Fruit fly (Drosophila melanogaster): Measurements from ENCODE around the gene CG8611.

CG8611 gene

DNA sequence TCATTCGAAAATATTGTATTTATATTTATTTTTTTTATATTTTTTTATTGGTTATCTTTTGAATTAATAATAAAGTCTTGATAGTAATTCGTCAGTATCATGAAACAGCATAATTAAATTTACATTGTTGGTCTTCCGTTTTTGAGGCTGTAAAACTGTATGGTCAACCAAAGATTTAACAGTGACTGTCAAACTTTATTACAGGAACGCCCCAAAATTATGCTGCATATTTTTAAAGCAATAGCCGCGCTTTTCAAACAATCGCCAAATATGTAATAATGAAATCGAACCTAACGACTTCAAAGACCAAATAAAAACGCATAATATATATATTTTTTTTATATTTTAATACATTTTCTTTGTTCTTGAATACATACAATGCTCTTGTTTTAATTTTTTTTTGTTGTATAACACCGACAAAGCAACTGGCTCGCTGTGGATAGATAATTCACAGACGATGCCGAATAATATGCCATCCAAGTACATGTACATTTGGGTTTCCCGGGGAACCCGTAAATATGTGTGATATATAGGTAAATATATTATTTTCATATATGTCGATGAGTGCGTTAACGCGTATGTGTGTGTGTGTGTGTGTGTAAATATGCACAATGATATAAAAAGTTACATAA is 34.0 kb upstream of the CG8611 start (continued):
- TF ChIP-seq corto (GFP tag; optimal IDR thresholded peaks at IDR 0.05) (no peak), dati (GFP tag; IDR thresholded peaks at IDR 0.05) (no peak), tup (GFP tag; optimal IDR thresholded peaks at IDR 0.05) (no peak), pfk (GFP tag; optimal IDR thresholded peaks at IDR 0.05) (no peak), pita (GFP tag; optimal IDR thresholded peaks at IDR 0.05) (peak; percentile 17), CG4404 (GFP tag; IDR thresholded peaks at IDR 0.05) (no peak), gsb (GFP tag; IDR thresholded peaks at IDR 0.05) (no peak), CG12769 (tag; optimal IDR thresholded peaks at IDR 0.05) (no peak), CG34224 (GFP tag; IDR thresholded peaks at IDR 0.05; ENCODE audit: partially characterized antibody) (no peak), CTCF (GFP tag; optimal IDR thresholded peaks at IDR 0.05) (peak; percentile 43), CG10274 (GFP tag; optimal IDR thresholded peaks at IDR 0.05) (no peak), da (GFP tag; optimal IDR thresholded peaks at IDR 0.05) (no peak), ATbp (GFP tag; optimal IDR thresholded peaks at IDR 0.05) (no peak), eve (GFP tag; optimal IDR thresholded peaks at IDR 0.05) (no peak)

DNA sequence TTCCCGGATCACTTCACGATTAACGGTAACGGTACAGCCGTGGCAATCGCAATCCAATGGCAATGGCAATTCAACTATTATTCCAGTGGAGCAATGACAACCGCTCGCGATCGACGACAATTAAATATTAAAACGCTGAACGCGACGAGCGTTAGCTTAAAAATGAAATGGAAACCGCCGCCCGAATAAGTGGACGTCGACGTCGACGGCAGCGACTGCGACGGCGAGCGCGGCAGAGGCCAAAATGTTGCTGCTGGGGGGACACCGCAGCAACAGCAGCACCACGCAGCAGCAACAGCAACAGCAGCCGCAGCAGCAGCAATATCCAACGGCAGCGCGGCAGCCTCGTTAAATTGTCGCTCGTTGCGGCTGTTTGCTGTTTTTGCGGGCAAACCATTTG is 30.5 kb upstream of the CG8611 start, which contains the start of gene CG8568:
TSS of gene CG8568 (minus strand) at position 101 of the 400 bp plus-strand sequence.
- peak; percentile 43 for TF ChIP-seq Med (GFP tag)
- 0 out of 4 replicates have a peak, but pooled peaks have one; percentile 50 for TF ChIP-seq chinmo (GFP tag; IDR thresholded peaks at IDR 0.05; ENCODE audit: partially characterized antibody)
- no peak for TF ChIP-seq stc (GFP tag; IDR thresholded peaks at IDR 0.05)
- TF ChIP-seq CG15011 (GFP tag; optimal IDR thresholded peaks at IDR 0.05), result no peak
- peak; percentile 72 for TF ChIP-seq Adf1 (GFP tag; IDR thresholded peaks at IDR 0.05)

DNA sequence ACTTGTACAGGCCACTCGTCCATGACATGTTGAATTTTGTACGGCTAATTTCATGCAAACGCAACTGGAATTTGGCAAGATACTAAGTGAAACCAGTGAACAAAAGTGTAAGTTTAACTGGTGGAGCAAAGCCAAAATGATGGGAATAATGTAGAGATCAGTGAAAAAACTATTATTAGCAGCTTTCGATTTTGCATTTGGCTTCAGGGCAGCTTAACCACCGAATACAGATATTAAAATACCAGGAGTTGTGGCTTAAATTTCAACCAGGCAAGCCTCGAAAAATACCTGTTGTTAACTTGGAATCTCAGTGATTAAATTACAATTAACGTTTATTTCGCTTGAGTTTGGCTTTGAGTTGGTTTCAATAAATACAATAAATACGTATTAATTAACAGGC is 26.7 kb upstream of the CG8611 start, which contains the start of gene p-cup:
TSS of gene p-cup (minus strand) at position 101 of the 400 bp plus-strand sequence.
- no peak for TF ChIP-seq pros (GFP tag; optimal IDR thresholded peaks at IDR 0.05)
- no peak for TF ChIP-seq da (GFP tag; optimal IDR thresholded peaks at IDR 0.05)
- no peak for TF ChIP-seq sr (GFP tag; IDR thresholded peaks at IDR 0.05)
- TF ChIP-seq CG10366 (GFP tag; IDR thresholded peaks at IDR 0.05), result no peak
- no peak for TF ChIP-seq Optix (GFP tag; IDR thresholded peaks at IDR 0.05)
- no peak for TF ChIP-seq CG16815 (GFP tag; optimal IDR thresholded peaks at IDR 0.05)
- no peak for TF ChIP-seq CG3726 (GFP tag; IDR thresholded peaks at IDR 0.05)
- no peak for TF ChIP-seq hb (GFP tag; IDR thresholded peaks at IDR 0.05; ENCODE audit: partially characterized antibody)
- no peak for TF ChIP-seq ab (GFP tag; optimal IDR thresholded peaks at IDR 0.05)
- TF ChIP-seq vfl (GFP tag; optimal IDR thresholded peaks at IDR 0.05), result no peak
- no peak for TF ChIP-seq en (GFP tag; optimal IDR thresholded peaks at IDR 0.05)
- no peak for TF ChIP-seq run (tag; optimal IDR thresholded peaks at IDR 0.05)
- no peak for TF ChIP-seq bigmax (GFP tag; optimal IDR thresholded peaks at IDR 0.05)
- no peak for TF ChIP-seq CG34422 (GFP tag; IDR thresholded peaks at IDR 0.05)

DNA sequence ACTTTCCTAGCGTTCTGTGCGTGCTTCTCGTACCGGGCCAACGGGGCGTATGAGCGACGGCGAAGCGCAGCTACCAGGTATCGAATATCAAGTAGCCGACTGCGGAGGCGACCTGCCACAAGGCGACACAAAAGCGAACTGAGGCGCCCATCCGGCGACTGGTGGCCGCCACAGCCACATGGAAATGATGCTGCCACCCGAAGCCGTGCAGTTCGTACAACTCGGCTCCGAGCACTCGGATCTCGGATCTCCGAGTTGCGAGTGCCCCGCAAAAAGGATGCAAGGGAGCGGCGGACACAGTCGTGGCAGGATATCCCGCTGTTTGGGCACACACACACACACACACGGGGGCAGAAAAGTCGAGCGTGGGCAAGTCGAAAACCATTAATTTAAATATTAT is 21.9 kb upstream of the CG8611 start, which contains the start of the genes CG12994 and CG46464:
TSS of gene CG12994 (minus strand) at position 115 of the 400 bp plus-strand sequence.
TSS of gene CG46464 (minus strand) at position 115 of the 400 bp plus-strand sequence.
- no peak for TF ChIP-seq ATbp (GFP tag; optimal IDR thresholded peaks at IDR 0.05)
- TF ChIP-seq Ets65A (GFP tag), result peak; percentile 8
- no peak for TF ChIP-seq E2f1 (GFP tag; IDR thresholded peaks at IDR 0.05)
- TF ChIP-seq CG7372 (GFP tag; IDR thresholded peaks at IDR 0.05), result peak; percentile 43
- peak; percentile 90 for TF ChIP-seq Deaf1 (tag; optimal IDR thresholded peaks at IDR 0.05)
